Worm (Caenorhabditis elegans): ENCODE measurements around the gene ZC449.8.

ZC449.8 gene

ce11 chrX:4979060-4979459 lies 36.8 kb upstream of the ZC449.8 start:
- TF ChIP-seq jun-1 (tag; optimal IDR thresholded peaks at IDR 0.05): no peak
- peak; percentile 35 for TF ChIP-seq elt-2 (tag; optimal IDR thresholded peaks at IDR 0.05)

- no peak for TF ChIP-seq nhr-43 (tag; optimal IDR thresholded peaks at IDR 0.05; ENCODE audit: poor library complexity, severe bottlenecking)
- peak; percentile 24 for TF ChIP-seq hmg-11 (tag; optimal IDR thresholded peaks at IDR 0.05)
- no peak for TF ChIP-seq fkh-2 (tag; optimal IDR thresholded peaks at IDR 0.05)
- peak; percentile 61 for TF ChIP-seq nfya-1 (tag; optimal IDR thresholded peaks at IDR 0.05; ENCODE audit: insufficient read depth)
- peak; percentile 35 for TF ChIP-seq unc-62 (GFP tag; optimal IDR thresholded peaks at IDR 0.05)
Observed at ce11 chrX:4981059-4981458, 34.8 kb upstream of the ZC449.8 start.

ce11 chrX:4981579-4981978 lies 34.3 kb upstream of the ZC449.8 start:
- no peak for TF ChIP-seq snpc-4 (tag; optimal IDR thresholded peaks at IDR 0.05)
- no peak for TF ChIP-seq ztf-4 (tag; optimal IDR thresholded peaks at IDR 0.05)
- TF ChIP-seq nfya-1 (tag; optimal IDR thresholded peaks at IDR 0.05; ENCODE audit: insufficient read depth): no peak
- no peak for TF ChIP-seq lin-15B (tag; optimal IDR thresholded peaks at IDR 0.05)
- no peak for TF ChIP-seq nhr-25 (tag; optimal IDR thresholded peaks at IDR 0.05)
- peak; percentile 56 for TF ChIP-seq elt-2 (tag; optimal IDR thresholded peaks at IDR 0.05)
- peak; percentile 32 for TF ChIP-seq pqm-1 (tag; optimal IDR thresholded peaks at IDR 0.05)

ce11 chrX:4982009-4982625 lies 33.8 kb upstream of the ZC449.8 start:
- no peak for TF ChIP-seq nhr-67 (tag; optimal IDR thresholded peaks at IDR 0.05)
- TF ChIP-seq fos-1 (tag; optimal IDR thresholded peaks at IDR 0.05): no peak
- TF ChIP-seq zag-1 (tag; optimal IDR thresholded peaks at IDR 0.05): peak; percentile 63
- no peak for TF ChIP-seq lsy-12 (tag; optimal IDR thresholded peaks at IDR 0.05)
- no peak for TF ChIP-seq ZK546.5 (tag; optimal IDR thresholded peaks at IDR 0.05)
- TF ChIP-seq egl-27 (tag; optimal IDR thresholded peaks at IDR 0.05): no peak
- TF ChIP-seq ama-1 (optimal IDR thresholded peaks at IDR 0.05): no peak
- peak; percentile 42 for TF ChIP-seq nhr-11 (tag; optimal IDR thresholded peaks at IDR 0.05)
- TF ChIP-seq nhr-76 (tag; optimal IDR thresholded peaks at IDR 0.05): no peak
- TF ChIP-seq snpc-4 (tag; optimal IDR thresholded peaks at IDR 0.05): no peak
- no peak for TF ChIP-seq R02D3.7 (tag; optimal IDR thresholded peaks at IDR 0.05)
- no peak for TF ChIP-seq mdl-1 (tag; optimal IDR thresholded peaks at IDR 0.05)
- no peak for TF ChIP-seq sea-2 (GFP tag; optimal IDR thresholded peaks at IDR 0.05)
- no peak for TF ChIP-seq aly-2 (tag; optimal IDR thresholded peaks at IDR 0.05)
- TF ChIP-seq ceh-28 (tag; optimal IDR thresholded peaks at IDR 0.05): peak; percentile 9
- no peak for TF ChIP-seq nhr-43 (tag; optimal IDR thresholded peaks at IDR 0.05; ENCODE audit: poor library complexity, severe bottlenecking)
- no peak for TF ChIP-seq lin-15B (tag; optimal IDR thresholded peaks at IDR 0.05)
- no peak for TF ChIP-seq pqm-1 (tag; optimal IDR thresholded peaks at IDR 0.05)
- no peak for TF ChIP-seq ztf-4 (tag; optimal IDR thresholded peaks at IDR 0.05)
- no peak for TF ChIP-seq nhr-237 (tag; optimal IDR thresholded peaks at IDR 0.05)
- peak; percentile 89 for TF ChIP-seq lin-39 (tag; optimal IDR thresholded peaks at IDR 0.05)
- TF ChIP-seq jun-1 (tag; optimal IDR thresholded peaks at IDR 0.05): no peak
- no peak for TF ChIP-seq elt-1 (tag; optimal IDR thresholded peaks at IDR 0.05)
- no peak for TF ChIP-seq fkh-2 (tag; optimal IDR thresholded peaks at IDR 0.05)
- no peak for TF ChIP-seq nhr-77 (tag; optimal IDR thresholded peaks at IDR 0.05)
- no peak for TF ChIP-seq ceh-82 (tag; optimal IDR thresholded peaks at IDR 0.05)
- TF ChIP-seq ceh-16 (tag; optimal IDR thresholded peaks at IDR 0.05): no peak
- no peak for TF ChIP-seq daf-12 (tag; optimal IDR thresholded peaks at IDR 0.05)
- no peak for TF ChIP-seq skn-1 (tag; optimal IDR thresholded peaks at IDR 0.05)
- peak; percentile 37 for TF ChIP-seq hmg-11 (tag; optimal IDR thresholded peaks at IDR 0.05)
- TF ChIP-seq nfya-1 (tag; optimal IDR thresholded peaks at IDR 0.05; ENCODE audit: insufficient read depth): peak; percentile 67
- no peak for TF ChIP-seq eor-1 (tag; optimal IDR thresholded peaks at IDR 0.05)
- no peak for TF ChIP-seq egl-5 (tag; optimal IDR thresholded peaks at IDR 0.05)
- TF ChIP-seq fkh-10 (GFP tag; optimal IDR thresholded peaks at IDR 0.05): no peak
- no peak for TF ChIP-seq nhr-23 (tag; optimal IDR thresholded peaks at IDR 0.05)
- TF ChIP-seq unc-62 (GFP tag; optimal IDR thresholded peaks at IDR 0.05): no peak
- peak; percentile 39 for TF ChIP-seq tbx-2 (tag; optimal IDR thresholded peaks at IDR 0.05)
- no peak for TF ChIP-seq ztf-11 (tag; optimal IDR thresholded peaks at IDR 0.05)
- no peak for TF ChIP-seq mml-1 (tag; optimal IDR thresholded peaks at IDR 0.05)
- no peak for TF ChIP-seq nhr-25 (tag; optimal IDR thresholded peaks at IDR 0.05)
- no peak for TF ChIP-seq nhr-12 (tag; optimal IDR thresholded peaks at IDR 0.05)
- no peak for TF ChIP-seq nhr-28 (tag; optimal IDR thresholded peaks at IDR 0.05)
- no peak for TF ChIP-seq unc-39 (tag; optimal IDR thresholded peaks at IDR 0.05)
- TF ChIP-seq elt-2 (tag; optimal IDR thresholded peaks at IDR 0.05): no peak
- no peak for TF ChIP-seq elt-3 (tag; optimal IDR thresholded peaks at IDR 0.05)
- TF ChIP-seq pha-4 (tag; optimal IDR thresholded peaks at IDR 0.05): no peak

All from whole organism, L3 larva.